Worm (Caenorhabditis elegans) whole organism, L1 larva: ENCODE results near the gene Y48A6B.14.
"Not testable (repeated sequence)": the region's sequence is repeated elsewhere in the genome, so short reads cannot be mapped to it uniquely, and the experiment has no call there.

Source experiments
- egl-27 ChIP-seq, 2 experiments: fragments of 150-350 bp in 1 of 2; sonication (generic microtip); optimal IDR thresholded peaks; 3 replicates each; lab custom pipeline; 2017 to 2018; ENCODE audit warnings: missing biosample characterization in 2 of 2, missing genetic modification characterization in 2 of 2, missing genetic modification reagents in 2 of 2
- hpl-2 ChIP-seq: fragments of 150-350 bp; optimal IDR thresholded peaks from 2 replicates; lab custom pipeline; 2014; ENCODE audit warnings: missing biosample characterization, missing genetic modification reagents, missing genetic modification characterization
- snpc-4 ChIP-seq: fragments of 150-350 bp; optimal IDR thresholded peaks from 2 replicates; lab custom pipeline; 2014; ENCODE audit warnings: missing biosample characterization, missing genetic modification characterization
- unc-130 ChIP-seq: fragments of 150-350 bp; optimal IDR thresholded peaks from 2 replicates; lab custom pipeline; 2017; ENCODE audit warnings: missing biosample characterization, missing genetic modification characterization, inconsistent platforms
- unc-62 ChIP-seq: fragments of 150-350 bp; optimal IDR thresholded peaks from 2 replicates; lab custom pipeline; 2014; ENCODE audit warnings: missing biosample characterization, missing genetic modification reagents, missing genetic modification characterization

ce11 chrIII:10986438-10986837 is 45.0 kb upstream of the Y48A6B.14 start:
- not testable (repeated sequence) for TF ChIP-seq unc-62; egl-27 (tag; optimal IDR thresholded peaks at IDR 0.05; lab: Kevin White, UChicago); unc-130 (tag; lab: Kevin White, UChicago); snpc-4 (tag; lab: Kevin White, UChicago); hpl-2
